Worm (Caenorhabditis elegans): ENCODE data around the gene C03B1.14.

The C03B1.14 gene

DNA sequence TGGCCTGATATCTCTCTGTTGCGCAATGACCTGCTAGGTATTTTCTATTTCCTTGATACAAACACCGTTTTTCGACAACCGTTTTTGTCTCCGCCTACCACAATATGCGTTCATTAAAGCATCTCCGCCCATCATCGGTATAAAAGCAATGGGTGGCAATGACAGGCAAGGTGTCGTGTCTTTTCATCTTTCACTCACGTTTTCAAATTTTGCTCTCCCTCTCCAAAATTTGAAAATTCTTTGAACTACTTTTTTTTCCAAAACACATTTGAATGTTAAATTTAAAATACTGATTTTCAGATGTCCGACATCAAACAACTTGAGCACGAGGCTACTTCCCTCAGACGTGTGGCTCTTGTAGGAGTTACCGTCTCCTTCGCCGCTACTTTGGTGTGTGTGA lies 31.7 kb downstream of the C03B1.14 start, which contains the start of gene col-169:
col-169 (plus strand) TSS at position 301 of the 400 bp plus-strand sequence.
- no peak for TF ChIP-seq unc-30 (tag; optimal IDR thresholded peaks at IDR 0.05)
- no peak for TF ChIP-seq zip-4 (GFP tag; optimal IDR thresholded peaks at IDR 0.05)

DNA sequence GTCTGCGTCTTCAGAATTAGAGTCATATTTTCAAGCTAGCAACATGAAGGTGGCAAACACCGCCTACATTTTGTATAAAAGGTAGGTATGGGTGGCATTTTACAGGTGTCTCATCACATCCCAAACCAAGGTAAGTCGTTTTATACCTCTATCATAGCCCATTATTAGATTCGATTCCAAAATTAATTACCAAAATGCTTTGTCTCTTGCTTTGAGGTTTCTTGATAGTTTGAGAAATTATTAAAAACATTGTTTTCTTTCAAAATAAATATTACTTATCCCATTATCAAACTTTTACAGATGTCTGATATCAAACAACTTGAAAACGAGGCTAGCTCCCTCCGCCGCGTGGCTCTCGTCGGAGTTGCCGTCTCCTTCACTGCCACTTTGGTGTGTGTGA lies 34.5 kb downstream of the C03B1.14 start, which contains the start of gene col-168:
col-168 (plus strand) TSS at position 301 of the 400 bp plus-strand sequence.
- TF ChIP-seq ces-1 (GFP tag; optimal IDR thresholded peaks at IDR 0.05) (no peak), pqm-1 (tag; optimal IDR thresholded peaks at IDR 0.05) (no peak), nhr-85 (tag) (peak; percentile 70), nhr-77 (tag; optimal IDR thresholded peaks at IDR 0.05) (no peak), nhr-84 (tag; optimal IDR thresholded peaks at IDR 0.05) (no peak), hlh-4 (tag; optimal IDR thresholded peaks at IDR 0.05) (no peak), nhr-12 (tag; optimal IDR thresholded peaks at IDR 0.05) (no peak), efl-1 (optimal IDR thresholded peaks at IDR 0.05) (no peak), efl-1 (GFP tag; optimal IDR thresholded peaks at IDR 0.05 in 1 of 2) (peak in 1 of 2 experiments; percentile 28)

DNA sequence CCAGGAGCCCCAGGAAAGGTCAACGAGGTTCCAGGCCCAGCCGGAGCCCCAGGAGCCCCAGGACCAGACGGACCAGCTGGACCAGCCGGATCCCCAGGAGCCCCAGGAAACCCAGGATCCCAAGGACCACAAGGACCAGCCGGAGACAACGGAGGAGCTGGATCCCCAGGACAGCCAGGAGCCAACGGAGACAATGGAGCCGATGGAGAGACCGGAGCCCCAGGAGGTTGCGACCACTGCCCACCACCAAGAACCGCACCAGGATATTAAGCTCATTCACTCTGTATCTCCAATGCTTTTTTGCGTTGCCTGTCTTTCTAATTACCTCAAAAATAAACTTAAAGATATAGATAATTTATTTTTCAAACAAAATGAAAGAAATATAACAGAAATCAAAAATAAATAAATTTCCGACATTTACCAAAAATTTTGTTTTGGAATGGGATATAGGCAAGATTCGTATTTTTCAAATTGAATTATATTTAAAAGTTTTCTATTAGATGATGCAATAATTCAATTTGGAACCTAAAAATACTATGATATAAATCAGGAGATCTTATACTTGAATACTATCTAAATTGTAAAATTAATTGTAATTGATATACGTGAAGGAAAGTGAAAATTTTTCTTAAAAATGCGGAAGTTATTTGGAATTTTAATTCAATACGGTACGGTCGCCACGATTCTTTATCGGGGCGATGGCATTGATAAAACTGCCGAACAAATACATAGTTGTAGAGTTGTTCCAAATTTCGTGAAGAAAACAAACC lies 36.2 kb downstream of the C03B1.14 start:
- TF ChIP-seq jun-1 (tag; optimal IDR thresholded peaks at IDR 0.05) = peak; percentile 33
- TF ChIP-seq tbx-2 (tag; optimal IDR thresholded peaks at IDR 0.05) = peak; percentile 3

DNA sequence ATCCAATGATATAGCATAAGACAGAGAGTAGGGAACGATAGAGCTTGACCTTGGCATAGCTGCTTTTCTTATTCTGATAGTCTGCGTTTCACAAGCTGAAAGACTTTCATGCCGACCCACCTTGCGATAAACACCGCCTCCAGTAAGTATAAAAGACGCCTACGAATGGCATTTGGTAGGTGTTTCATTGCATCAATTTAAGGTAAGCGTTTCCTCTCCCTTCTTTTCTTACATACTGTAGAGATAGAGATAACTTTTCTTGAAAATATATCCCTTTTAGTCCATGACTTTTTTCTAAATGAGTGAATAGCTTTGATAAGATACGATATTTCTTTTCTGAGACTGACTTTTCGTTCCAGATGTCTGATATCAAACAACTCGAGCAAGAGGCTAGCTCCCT lies 37.4 kb downstream of the C03B1.14 start, which contains the start of gene col-167:
col-167 (plus strand) TSS at position 360 of the 400 bp plus-strand sequence.
- TF ChIP-seq nhr-85 (tag) (peak; percentile 86), lin-14 (GFP tag; optimal IDR thresholded peaks at IDR 0.05) (peak; percentile 9), nhr-11 (tag; optimal IDR thresholded peaks at IDR 0.05) (no peak), elt-2 (tag; optimal IDR thresholded peaks at IDR 0.05) (no peak), sup-37 (GFP tag; optimal IDR thresholded peaks at IDR 0.05) (no peak), unc-62 (GFP tag; optimal IDR thresholded peaks at IDR 0.05) (no peak), elt-3 (tag; optimal IDR thresholded peaks at IDR 0.05) (peak in 3 of 6 experiments; percentile 41 to 47 (median 44)), nhr-77 (tag; optimal IDR thresholded peaks at IDR 0.05) (no peak), fos-1 (tag; optimal IDR thresholded peaks at IDR 0.05) (no peak), grh-1 (GFP tag; IDR thresholded peaks at IDR 0.05) (0 out of 2 replicates have a peak, but pooled peaks have one; percentile 12), efl-3 (GFP tag; optimal IDR thresholded peaks at IDR 0.05) (no peak), irx-1 (tag; optimal IDR thresholded peaks at IDR 0.05) (no peak), mdl-1 (tag; optimal IDR thresholded peaks at IDR 0.05) (no peak), ceh-8 (GFP tag; optimal IDR thresholded peaks at IDR 0.05) (no peak), swsn-7 (tag; optimal IDR thresholded peaks at IDR 0.05) (no peak), nhr-84 (tag; optimal IDR thresholded peaks at IDR 0.05) (no peak), snu-23 (GFP tag; optimal IDR thresholded peaks at IDR 0.05) (peak; percentile 11), tbx-2 (tag; optimal IDR thresholded peaks at IDR 0.05) (peak; percentile 7), unc-130 (tag; optimal IDR thresholded peaks at IDR 0.05) (no peak), pax-3 (tag; optimal IDR thresholded peaks at IDR 0.05) (no peak), nhr-12 (tag; optimal IDR thresholded peaks at IDR 0.05) (no peak), nhr-71 (tag; optimal IDR thresholded peaks at IDR 0.05) (peak; percentile 13), mep-1 (tag; optimal IDR thresholded peaks at IDR 0.05) (no peak), nhr-19 (GFP tag; conservative IDR thresholded peaks at IDR 0.05) (no peak)

DNA sequence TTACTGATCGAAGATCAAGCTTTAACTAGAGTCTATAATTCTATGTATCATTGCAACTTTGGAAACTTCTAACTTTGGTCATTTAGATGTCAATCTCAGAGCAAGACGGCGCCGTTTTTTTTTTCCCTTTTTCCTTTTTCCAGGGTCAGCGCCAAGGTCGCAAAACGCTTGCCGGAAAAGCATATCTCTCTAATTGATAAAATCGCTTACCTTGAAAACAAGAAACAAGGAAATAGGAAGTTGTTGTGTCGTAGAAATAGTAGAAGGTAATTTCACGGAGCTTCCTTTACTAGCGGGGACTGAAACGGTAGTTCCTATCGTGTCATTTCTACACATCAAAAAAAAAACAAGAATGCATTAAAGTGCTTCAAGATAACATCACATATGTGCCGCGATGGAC lies 39.2 kb downstream of the C03B1.14 start:
- no peak for TF ChIP-seq lin-35 (GFP tag; optimal IDR thresholded peaks at IDR 0.05)
- TF ChIP-seq nhr-85 (tag) = no peak
- no peak for TF ChIP-seq lin-14 (GFP tag; optimal IDR thresholded peaks at IDR 0.05)
- TF ChIP-seq fos-1 (tag; optimal IDR thresholded peaks at IDR 0.05) = no peak
- TF ChIP-seq egl-27 (tag; optimal IDR thresholded peaks at IDR 0.05) = no peak
- TF ChIP-seq fkh-10 (GFP tag; optimal IDR thresholded peaks at IDR 0.05) = no peak
- TF ChIP-seq egl-13 (tag; optimal IDR thresholded peaks at IDR 0.05) = no peak
- no peak for TF ChIP-seq lir-3 (tag; optimal IDR thresholded peaks at IDR 0.05; ENCODE audit: poor library complexity)
- TF ChIP-seq elt-3 (tag; optimal IDR thresholded peaks at IDR 0.05) = no peak
- no peak for TF ChIP-seq efl-3 (GFP tag; optimal IDR thresholded peaks at IDR 0.05)
- no peak for TF ChIP-seq sup-37 (GFP tag; optimal IDR thresholded peaks at IDR 0.05)
- no peak for TF ChIP-seq jun-1 (tag; optimal IDR thresholded peaks at IDR 0.05)
- TF ChIP-seq hlh-17 (GFP tag; optimal IDR thresholded peaks at IDR 0.05; ENCODE audit: borderline replicate concordance) = no peak
- TF ChIP-seq ceh-90 (tag; optimal IDR thresholded peaks at IDR 0.05) = no peak
- TF ChIP-seq dpl-1 (GFP tag; optimal IDR thresholded peaks at IDR 0.05) = no peak
- no peak for TF ChIP-seq mab-9 (GFP tag; IDR thresholded peaks at IDR 0.05)
- TF ChIP-seq unc-62 (GFP tag; optimal IDR thresholded peaks at IDR 0.05) = no peak
- TF ChIP-seq ztf-11 (tag; optimal IDR thresholded peaks at IDR 0.05) = no peak

All from whole organism, L1 larva.